Worm (Caenorhabditis elegans) whole organism, young adult: Measurements from ENCODE around the gene F28C6.10.

ENCODE experiments used
- B0019.2 ChIP-seq: fragments of 200-800 bp; sonication (Bioruptor generic); conservative IDR thresholded peaks from 2 replicates; pipeline ENCODE4 v1.3.6; 2022; ENCODE audit warnings: missing genetic modification reagents, missing genetic modification characterization, missing compliant biosample characterization
- C06A6.2 ChIP-seq: fragments of 200-800 bp; sonication (Bioruptor generic); conservative IDR thresholded peaks from 2 replicates; pipeline ENCODE4 v1.3.6; 2022; ENCODE audit warnings: missing genetic modification characterization, missing compliant biosample characterization
- D2030.7 ChIP-seq: fragments of 200-800 bp; sonication (Bioruptor generic); IDR thresholded peaks from 2 replicates; pipeline ENCODE4 v1.3.6; 2022; ENCODE audit warnings: missing genetic modification reagents, missing genetic modification characterization, missing compliant biosample characterization
- F22D6.2 ChIP-seq: sonication (generic microtip); optimal IDR thresholded peaks from 2 replicates; lab custom pipeline; 2016; ENCODE audit warnings: mild to moderate bottlenecking, missing genetic modification characterization, missing compliant biosample characterization
- F37B4.10 ChIP-seq: fragments of 200-800 bp; sonication (Bioruptor generic); IDR thresholded peaks from 2 replicates; pipeline ENCODE4 v1.3.6; 2022; ENCODE audit warnings: missing genetic modification characterization, missing compliant biosample characterization
- F49E8.2 ChIP-seq: sonication (generic microtip); optimal IDR thresholded peaks from 3 replicates; lab custom pipeline; 2017; ENCODE audit warnings: missing genetic modification characterization, mild to moderate bottlenecking, missing compliant biosample characterization, antibody characterized with exemption, moderate library complexity; ENCODE audit not compliant: insufficient read depth
- K11D2.4 ChIP-seq: fragments of 200-800 bp; sonication (Bioruptor generic); IDR thresholded peaks from 2 replicates; pipeline ENCODE4 v1.3.6; 2022; ENCODE audit warnings: missing genetic modification reagents, missing genetic modification characterization, missing compliant biosample characterization
- Y56A3A.18 ChIP-seq: fragments of 200-800 bp; sonication (Bioruptor generic); IDR thresholded peaks from 2 replicates; pipeline ENCODE4 v1.3.6; 2022; ENCODE audit warnings: missing genetic modification reagents, missing genetic modification characterization, missing compliant biosample characterization
- Y67H2A.10 ChIP-seq: fragments of 200-800 bp; sonication (Bioruptor generic); conservative IDR thresholded peaks from 2 replicates; pipeline ENCODE4 v1.3.6; 2022; ENCODE audit warnings: missing genetic modification reagents, missing genetic modification characterization, missing compliant biosample characterization
- Y95B8A.8 ChIP-seq: fragments of 200-800 bp; sonication (Bioruptor generic); IDR thresholded peaks from 2 replicates; pipeline ENCODE4 v1.3.6; 2022; ENCODE audit warnings: missing genetic modification reagents, missing genetic modification characterization, missing compliant biosample characterization
- ZK185.1 ChIP-seq: sonication (generic microtip); optimal IDR thresholded peaks from 2 replicates; lab custom pipeline; 2016; ENCODE audit warnings: mild to moderate bottlenecking, missing genetic modification characterization, missing compliant biosample characterization; ENCODE audit not compliant: poor library complexity, severe bottlenecking
- aptf-2 ChIP-seq: fragments of 200-800 bp; sonication (Bioruptor generic); conservative IDR thresholded peaks from 2 replicates; pipeline ENCODE4 v1.3.6; 2022; ENCODE audit warnings: missing genetic modification reagents, missing genetic modification characterization, missing compliant biosample characterization
- attf-5 ChIP-seq: fragments of 200-800 bp; sonication (Bioruptor generic); optimal IDR thresholded peaks from 2 replicates; lab custom pipeline; 2018; ENCODE audit warnings: mild to moderate bottlenecking, missing genetic modification characterization, missing compliant biosample characterization
- ceh-91 ChIP-seq: fragments of 200-800 bp; sonication (Bioruptor generic); IDR thresholded peaks from 2 replicates; pipeline ENCODE4 v1.3.6; 2022; ENCODE audit warnings: missing genetic modification reagents, missing genetic modification characterization, missing compliant biosample characterization
- chd-7 ChIP-seq: sonication (generic microtip); optimal IDR thresholded peaks from 2 replicates; lab custom pipeline; 2016; ENCODE audit warnings: mild to moderate bottlenecking, missing genetic modification characterization, moderate library complexity, missing compliant biosample characterization
- die-1 ChIP-seq: sonication (generic microtip); optimal IDR thresholded peaks from 2 replicates; lab custom pipeline; 2016; ENCODE audit warnings: missing genotype, mild to moderate bottlenecking, missing genetic modification characterization, missing compliant biosample characterization
- efl-1 ChIP-seq: fragments of 150-350 bp; optimal IDR thresholded peaks from 2 replicates; lab custom pipeline; 2014; ENCODE audit warnings: missing biosample characterization, missing genetic modification reagents, missing genetic modification characterization
- egl-18 ChIP-seq: fragments of 200-800 bp; sonication (Bioruptor generic); IDR thresholded peaks from 2 replicates; pipeline ENCODE4 v1.3.6; 2022; ENCODE audit warnings: missing genetic modification reagents, missing genetic modification characterization, missing compliant biosample characterization
- egl-44 ChIP-seq: fragments of 200-800 bp; sonication (Bioruptor generic); IDR thresholded peaks from 2 replicates; pipeline ENCODE4 v1.3.6; 2022; ENCODE audit warnings: missing genetic modification reagents, missing genetic modification characterization, missing compliant biosample characterization
- egrh-3 ChIP-seq: fragments of 200-800 bp; sonication (Bioruptor generic); IDR thresholded peaks from 2 replicates; pipeline ENCODE4 v1.3.6; 2022; ENCODE audit warnings: missing genetic modification reagents, missing genetic modification characterization, missing compliant biosample characterization
- fkh-3 ChIP-seq: sonication (generic microtip); optimal IDR thresholded peaks from 2 replicates; lab custom pipeline; 2016; ENCODE audit warnings: mild to moderate bottlenecking, missing genetic modification characterization, missing compliant biosample characterization
- hrde-1 ChIP-seq: sonication (generic microtip); optimal IDR thresholded peaks from 2 replicates; lab custom pipeline; 2016; ENCODE audit warnings: missing genetic modification characterization, mild to moderate bottlenecking, missing compliant biosample characterization, moderate library complexity, missing genotype, missing genetic modification reagents, borderline replicate concordance
- hsf-1 ChIP-seq: fragments of 200-800 bp; sonication (Bioruptor generic); IDR thresholded peaks from 2 replicates; pipeline ENCODE4 v1.3.6; 2022; ENCODE audit warnings: missing genetic modification reagents, missing genetic modification characterization, missing compliant biosample characterization
- lag-1 ChIP-seq: fragments of 200-800 bp; sonication (Bioruptor generic); IDR thresholded peaks from 2 replicates; pipeline ENCODE4 v1.3.6; 2022; ENCODE audit warnings: missing genetic modification reagents, missing genetic modification characterization, missing compliant biosample characterization
- lsl-1 ChIP-seq: fragments of 200-800 bp; sonication (Bioruptor generic); optimal IDR thresholded peaks from 2 replicates; lab custom pipeline; 2018; ENCODE audit warnings: mild to moderate bottlenecking, missing genetic modification characterization, moderate library complexity, missing compliant biosample characterization
- madf-3 ChIP-seq: fragments of 200-800 bp; sonication (Bioruptor generic); IDR thresholded peaks from 2 replicates; pipeline ENCODE4 v1.3.6; 2022; ENCODE audit warnings: missing genetic modification reagents, missing genetic modification characterization, missing compliant biosample characterization
- madf-6 ChIP-seq: fragments of 200-800 bp; sonication (Bioruptor generic); IDR thresholded peaks from 2 replicates; pipeline ENCODE4 v1.3.6; 2022; ENCODE audit warnings: missing genetic modification reagents, missing genetic modification characterization, missing compliant biosample characterization
- mcd-1 ChIP-seq: fragments of 200-800 bp; sonication (Bioruptor generic); IDR thresholded peaks from 2 replicates; pipeline ENCODE4 v1.3.6; 2022; ENCODE audit warnings: missing genetic modification reagents, missing genetic modification characterization, missing compliant biosample characterization
- nhr-179 ChIP-seq: sonication (generic microtip); optimal IDR thresholded peaks from 2 replicates; lab custom pipeline; 2016; ENCODE audit warnings: mild to moderate bottlenecking, missing genetic modification characterization, missing compliant biosample characterization
- nhr-80 ChIP-seq: sonication (generic microtip); optimal IDR thresholded peaks from 2 replicates; lab custom pipeline; 2016; ENCODE audit warnings: missing genetic modification characterization, missing compliant biosample characterization
- nhr-90 ChIP-seq: sonication (generic microtip); optimal IDR thresholded peaks from 2 replicates; lab custom pipeline; 2016; ENCODE audit warnings: missing genotype, mild to moderate bottlenecking, missing genetic modification characterization, missing compliant biosample characterization
- snpc-1.1 ChIP-seq: sonication (generic microtip); optimal IDR thresholded peaks from 2 replicates; lab custom pipeline; 2017; ENCODE audit warnings: missing genetic modification characterization, mild to moderate bottlenecking, missing compliant biosample characterization, antibody characterized with exemption, moderate library complexity, missing genotype, missing genetic modification reagents; ENCODE audit not compliant: insufficient read depth
- sptf-2 ChIP-seq: fragments of 200-800 bp; sonication (Bioruptor generic); optimal IDR thresholded peaks from 2 replicates; lab custom pipeline; 2018; ENCODE audit warnings: mild to moderate bottlenecking, missing genetic modification characterization, missing compliant biosample characterization
- xnd-1 ChIP-seq: sonication (generic microtip); optimal IDR thresholded peaks from 2 replicates; lab custom pipeline; 2016; ENCODE audit warnings: missing genotype, missing genetic modification reagents, missing genetic modification characterization, missing compliant biosample characterization
- zfh-2 ChIP-seq: fragments of 200-800 bp; sonication (Bioruptor generic); conservative IDR thresholded peaks from 2 replicates; pipeline ENCODE4 v1.3.6; 2022; ENCODE audit warnings: missing genetic modification reagents, missing genetic modification characterization, missing compliant biosample characterization
- ztf-18 ChIP-seq: sonication (generic microtip); optimal IDR thresholded peaks from 2 replicates; lab custom pipeline; 2016; ENCODE audit warnings: missing genotype, mild to moderate bottlenecking, missing genetic modification characterization, missing compliant biosample characterization
- ztf-22 ChIP-seq: fragments of 200-800 bp; sonication (Bioruptor generic); optimal IDR thresholded peaks from 2 replicates; lab custom pipeline; 2018; ENCODE audit warnings: mild to moderate bottlenecking, missing genetic modification characterization, moderate library complexity, missing compliant biosample characterization
- ztf-26 ChIP-seq: sonication (generic microtip); optimal IDR thresholded peaks from 2 replicates; lab custom pipeline; 2017; ENCODE audit warnings: missing genetic modification characterization, missing compliant biosample characterization
- ztf-6 ChIP-seq: fragments of 200-800 bp; sonication (Bioruptor generic); IDR thresholded peaks from 2 replicates; pipeline ENCODE4 v1.3.6; 2022; ENCODE audit warnings: missing genetic modification reagents, missing genetic modification characterization, missing compliant biosample characterization

Gene F28C6.10

ce11 chrII:8561227-8561626, 46.5 kb upstream of the F28C6.10 start, which contains the start of gene iff-2 (continued):
- no peak for TF ChIP-seq lsl-1 (GFP tag; lab: Kevin White, UChicago)
- TF ChIP-seq Y56A3A.18 (GFP tag; lab: Robert Waterston, UW), result peak; percentile 77; the same call in 1 of the 2 replicates
- TF ChIP-seq aptf-2 (GFP tag; lab: Robert Waterston, UW), result peak; percentile 45; the same call in 1 of the 2 replicates
- peak; percentile 94 for TF ChIP-seq egl-44 (GFP tag; lab: Robert Waterston, UW)
- peak; percentile 97 for TF ChIP-seq K11D2.4 (GFP tag; lab: Robert Waterston, UW)
- 0 out of 2 replicates have a peak, but pooled peaks have one; percentile 53 for TF ChIP-seq hsf-1 (GFP tag; lab: Robert Waterston, UW)
- TF ChIP-seq die-1 (tag; lab: Kevin White, UChicago), result peak; percentile 66
- peak; percentile 97; the same call in 1 of the 2 replicates for TF ChIP-seq madf-3 (GFP tag; lab: Robert Waterston, UW)
- peak; percentile 95 for TF ChIP-seq ztf-22 (GFP tag; lab: Kevin White, UChicago)
- TF ChIP-seq ztf-6, result peak; percentile 95
- peak; percentile 100 for TF ChIP-seq mcd-1 (GFP tag; lab: Robert Waterston, UW)
- TF ChIP-seq F37B4.10 (GFP tag; lab: Robert Waterston, UW), result 0 out of 2 replicates have a peak, but pooled peaks have one; percentile 74
- peak; percentile 90 for TF ChIP-seq F22D6.2
- TF ChIP-seq efl-1 (GFP tag; lab: Kevin White, UChicago), result peak; percentile 56
- peak; percentile 95 for TF ChIP-seq zfh-2 (GFP tag; lab: Robert Waterston, UW)
- peak; percentile 84 for TF ChIP-seq ztf-18 (tag; lab: Kevin White, UChicago)
- no peak for TF ChIP-seq sptf-2 (GFP tag; lab: Kevin White, UChicago)
- TF ChIP-seq madf-6 (GFP tag; lab: Robert Waterston, UW), result no peak
- TF ChIP-seq B0019.2, result no peak
- TF ChIP-seq nhr-179 (tag; lab: Kevin White, UChicago), result no peak
- peak; percentile 92 for TF ChIP-seq Y95B8A.8 (GFP tag; lab: Robert Waterston, UW)
- peak; percentile 98 for TF ChIP-seq ztf-26 (tag; lab: Kevin White, UChicago)
- no peak for TF ChIP-seq fkh-3 (tag; lab: Kevin White, UChicago)
- TF ChIP-seq egl-18 (GFP tag; lab: Robert Waterston, UW), result 0 out of 2 replicates have a peak, but pooled peaks have one; percentile 58
- TF ChIP-seq nhr-90 (tag; lab: Kevin White, UChicago), result peak; percentile 95
- TF ChIP-seq C06A6.2 (GFP tag; lab: Robert Waterston, UW), result peak; percentile 95
- TF ChIP-seq attf-5 (GFP tag; lab: Kevin White, UChicago), result peak; percentile 100
- peak; percentile 29; the same call in 1 of the 2 replicates for TF ChIP-seq lag-1 (GFP tag; lab: Robert Waterston, UW)
- TF ChIP-seq egrh-3 (GFP tag; lab: Robert Waterston, UW), result no peak
- TF ChIP-seq xnd-1 (tag; lab: Kevin White, UChicago), result no peak
- TF ChIP-seq Y67H2A.10 (GFP tag; lab: Robert Waterston, UW), result peak; percentile 94
- no peak for TF ChIP-seq hrde-1 (tag; lab: Kevin White, UChicago)
- peak; percentile 64 for TF ChIP-seq ceh-91 (GFP tag; lab: Robert Waterston, UW)
- peak; percentile 94 for TF ChIP-seq chd-7 (tag; lab: Kevin White, UChicago)
- TF ChIP-seq snpc-1.1, result peak; percentile 14
- peak; percentile 100 for TF ChIP-seq nhr-80
- peak; percentile 95 for TF ChIP-seq ZK185.1
- TF ChIP-seq F49E8.2 (tag; lab: Kevin White, UChicago), result no peak
- no peak for TF ChIP-seq D2030.7 (GFP tag; lab: Robert Waterston, UW)
